Fruit fly (Drosophila melanogaster): Measurements from ENCODE around the gene Hira.

Hira gene

dm6 chrX:7696711-7697654, 24.9 kb upstream of the Hira start (continued):
- peak; percentile 62 for TF ChIP-seq CG12942 (GFP tag; optimal IDR thresholded peaks at IDR 0.05)
- peak; percentile 72 for TF ChIP-seq B-H1 (GFP tag; IDR thresholded peaks at IDR 0.05)
- peak; percentile 94 for TF ChIP-seq CG8924 (tag; optimal IDR thresholded peaks at IDR 0.05)
- peak; percentile 96 for TF ChIP-seq Hand (GFP tag; optimal IDR thresholded peaks at IDR 0.05)
- peak; percentile 91 for TF ChIP-seq CG12071 (GFP tag; optimal IDR thresholded peaks at IDR 0.05)
- peak; percentile 64 for TF ChIP-seq CG15696 (tag; optimal IDR thresholded peaks at IDR 0.05)
- TF ChIP-seq gcm2 (GFP tag; optimal IDR thresholded peaks at IDR 0.05), result peak; percentile 87
- peak; percentile 73 for TF ChIP-seq tio (GFP tag; optimal IDR thresholded peaks at IDR 0.05)
- TF ChIP-seq Awh (GFP tag; IDR thresholded peaks at IDR 0.05), result peak; percentile 53; the same call in 1 of the 2 replicates
- peak; percentile 66 for TF ChIP-seq chn (GFP tag; optimal IDR thresholded peaks at IDR 0.05)
- TF ChIP-seq CG14710 (tag; optimal IDR thresholded peaks at IDR 0.05), result peak; percentile 27
- peak; percentile 47 for TF ChIP-seq CG14965 (GFP tag; optimal IDR thresholded peaks at IDR 0.05; ENCODE audit: borderline replicate concordance)
- peak; percentile 91 for TF ChIP-seq CG17385 (GFP tag; optimal IDR thresholded peaks at IDR 0.05)
- peak; percentile 60; the same call in 1 of the 2 replicates for TF ChIP-seq CG8765 (GFP tag; IDR thresholded peaks at IDR 0.05)
- peak; percentile 41; the same call in 1 of the 2 replicates for TF ChIP-seq Doc2 (GFP tag; IDR thresholded peaks at IDR 0.05)
- TF ChIP-seq bbx (GFP tag; IDR thresholded peaks at IDR 0.05; ENCODE audit: partially characterized antibody), result no peak
- TF ChIP-seq NC2β (GFP tag; optimal IDR thresholded peaks at IDR 0.05), result peak; percentile 50
- peak; percentile 80 for TF ChIP-seq CG12104 (GFP tag; optimal IDR thresholded peaks at IDR 0.05)
- TF ChIP-seq Myb (GFP tag; optimal IDR thresholded peaks at IDR 0.05), result peak; percentile 71
- TF ChIP-seq Atf-2 (GFP tag; optimal IDR thresholded peaks at IDR 0.05), result peak; percentile 78
- no peak for TF ChIP-seq tna (GFP tag; IDR thresholded peaks at IDR 0.05; ENCODE audit: partially characterized antibody)
- TF ChIP-seq eve (GFP tag; optimal IDR thresholded peaks at IDR 0.05), result peak in 1 of 2 experiments; percentile 91
- peak; percentile 48; the same call in 2 of the 3 replicates for TF ChIP-seq Optix (GFP tag; IDR thresholded peaks at IDR 0.05)
- peak; percentile 94 for TF ChIP-seq ind (GFP tag; optimal IDR thresholded peaks at IDR 0.05)
- peak; percentile 64 for TF ChIP-seq ssp (GFP tag; IDR thresholded peaks at IDR 0.05)
- TF ChIP-seq Scr (GFP tag; IDR thresholded peaks at IDR 0.05; ENCODE audit: partially characterized antibody), result no peak
- no peak for TF ChIP-seq usp (GFP tag; optimal IDR thresholded peaks at IDR 0.05)
- TF ChIP-seq CG12659 (GFP tag; optimal IDR thresholded peaks at IDR 0.05), result peak; percentile 96
- peak; percentile 57 for TF ChIP-seq cato (GFP tag; optimal IDR thresholded peaks at IDR 0.05; ENCODE audit: borderline replicate concordance)
- TF ChIP-seq CG6175 (GFP tag; IDR thresholded peaks at IDR 0.05), result peak; percentile 55; the same call in 1 of the 3 replicates
- TF ChIP-seq Rx (GFP tag; IDR thresholded peaks at IDR 0.05), result peak; percentile 79
- peak; percentile 66 for TF ChIP-seq emc (GFP tag; optimal IDR thresholded peaks at IDR 0.05)
- TF ChIP-seq CG11247 (GFP tag; IDR thresholded peaks at IDR 0.05), result peak; percentile 89
- peak; percentile 95 for TF ChIP-seq CG6765 (GFP tag; optimal IDR thresholded peaks at IDR 0.05)
- peak; percentile 46; the same call in 1 of the 2 replicates for TF ChIP-seq peb (GFP tag; IDR thresholded peaks at IDR 0.05)
- peak; percentile 74; the same call in 2 of the 3 replicates for TF ChIP-seq CG11093 (GFP tag; IDR thresholded peaks at IDR 0.05)
- TF ChIP-seq en (GFP tag; optimal IDR thresholded peaks at IDR 0.05), result peak; percentile 62
- TF ChIP-seq CG14050 (GFP tag; IDR thresholded peaks at IDR 0.05), result peak; percentile 90
- TF ChIP-seq CG10274 (GFP tag; optimal IDR thresholded peaks at IDR 0.05), result peak; percentile 81
- no peak for TF ChIP-seq CG7271 (tag; optimal IDR thresholded peaks at IDR 0.05)
- TF ChIP-seq zfh1 (GFP tag; IDR thresholded peaks at IDR 0.05), result peak; percentile 73; the same call in 2 of the 3 replicates
- TF ChIP-seq CG30020 (tag; optimal IDR thresholded peaks at IDR 0.05), result peak; percentile 41
- peak; percentile 89 for TF ChIP-seq sisA (GFP tag; IDR thresholded peaks at IDR 0.05)
- peak; percentile 93 for TF ChIP-seq PHDP (tag; optimal IDR thresholded peaks at IDR 0.05)
- peak; percentile 95 for TF ChIP-seq Dbx (GFP tag; IDR thresholded peaks at IDR 0.05)
- peak; percentile 83 for TF ChIP-seq CG13775 (GFP tag; optimal IDR thresholded peaks at IDR 0.05)
- peak; percentile 60 for TF ChIP-seq CG17912 (GFP tag; optimal IDR thresholded peaks at IDR 0.05)
- TF ChIP-seq Elba2 (GFP tag; optimal IDR thresholded peaks at IDR 0.05), result no peak
